Fruit fly (Drosophila melanogaster): ENCODE results near the gene Qsox4.
A peak's percentile ranks its signal among the peaks of the same experiment; 100 is the strongest.

Qsox4 gene

dm6 chr3R:23711195-23711594 lies 8.6 kb downstream of the Qsox4 start, which contains the start of gene CG10300:
Gene CG10300 (plus strand): TSS chr3R:23711527.
- TF ChIP-seq Doc3 (GFP tag; IDR thresholded peaks at IDR 0.05; ENCODE audit: partially characterized antibody): no peak
- no peak for TF ChIP-seq PHDP (tag; optimal IDR thresholded peaks at IDR 0.05)
- TF ChIP-seq CG8765 (GFP tag; IDR thresholded peaks at IDR 0.05): no peak
- TF ChIP-seq grn (GFP tag; optimal IDR thresholded peaks at IDR 0.05): peak; percentile 74
- TF ChIP-seq CG2129 (GFP tag; IDR thresholded peaks at IDR 0.05; ENCODE audit: partially characterized antibody): no peak
- peak; percentile 74 for TF ChIP-seq GATAe (GFP tag; conservative IDR thresholded peaks at IDR 0.05)
- peak; percentile 52 for TF ChIP-seq sug (tag; optimal IDR thresholded peaks at IDR 0.05)
- no peak for TF ChIP-seq CG9609 (GFP tag; optimal IDR thresholded peaks at IDR 0.05)
- peak; percentile 53 for TF ChIP-seq CG34376 (GFP tag; optimal IDR thresholded peaks at IDR 0.05)
- no peak for TF ChIP-seq D19A (tag; optimal IDR thresholded peaks at IDR 0.05)
- no peak for TF ChIP-seq CG5953 (GFP tag; IDR thresholded peaks at IDR 0.05)
- no peak for TF ChIP-seq Nf-YB (GFP tag; optimal IDR thresholded peaks at IDR 0.05)
- TF ChIP-seq CG15514 (GFP tag; optimal IDR thresholded peaks at IDR 0.05): no peak
- TF ChIP-seq sens (GFP tag): peak; percentile 71
- no peak for TF ChIP-seq CG17361 (GFP tag; IDR thresholded peaks at IDR 0.05)
- TF ChIP-seq Sry-β (GFP tag; optimal IDR thresholded peaks at IDR 0.05): no peak
- TF ChIP-seq lab (GFP tag; optimal IDR thresholded peaks at IDR 0.05): peak; percentile 65
- TF ChIP-seq Fer3 (tag; optimal IDR thresholded peaks at IDR 0.05): no peak
- TF ChIP-seq D (optimal IDR thresholded peaks at IDR 0.05): no peak
- no peak for TF ChIP-seq D (GFP tag; optimal IDR thresholded peaks at IDR 0.05)
- TF ChIP-seq CG14014 (GFP tag; IDR thresholded peaks at IDR 0.05): no peak
- TF ChIP-seq Rfx (GFP tag; IDR thresholded peaks at IDR 0.05): no peak
- TF ChIP-seq CG3065 (GFP tag; optimal IDR thresholded peaks at IDR 0.05): no peak
- peak; percentile 58 for TF ChIP-seq Deaf1 (tag; optimal IDR thresholded peaks at IDR 0.05)
- TF ChIP-seq sqz (GFP tag; optimal IDR thresholded peaks at IDR 0.05): no peak
- TF ChIP-seq CG13775 (GFP tag; optimal IDR thresholded peaks at IDR 0.05): no peak
- no peak for TF ChIP-seq Hr78 (GFP tag; optimal IDR thresholded peaks at IDR 0.05)
- TF ChIP-seq mirr (GFP tag; optimal IDR thresholded peaks at IDR 0.05): peak; percentile 88
- no peak for TF ChIP-seq Sox100B (GFP tag; optimal IDR thresholded peaks at IDR 0.05)
- no peak for TF ChIP-seq CG11085 (GFP tag; IDR thresholded peaks at IDR 0.05)
- TF ChIP-seq ranshi (GFP tag; IDR thresholded peaks at IDR 0.05): 0 out of 2 replicates have a peak, but pooled peaks have one; percentile 24
- TF ChIP-seq exex (tag; optimal IDR thresholded peaks at IDR 0.05): peak; percentile 29
- no peak for TF ChIP-seq CG12104 (GFP tag; optimal IDR thresholded peaks at IDR 0.05)
- TF ChIP-seq nau (GFP tag; optimal IDR thresholded peaks at IDR 0.05): no peak
- TF ChIP-seq Xbp1 (GFP tag; optimal IDR thresholded peaks at IDR 0.05): no peak
- TF ChIP-seq Lpt (GFP tag; optimal IDR thresholded peaks at IDR 0.05): no peak
- TF ChIP-seq sd (tag; optimal IDR thresholded peaks at IDR 0.05): peak; percentile 64
- TF ChIP-seq wdn (GFP tag; IDR thresholded peaks at IDR 0.05): no peak
- TF ChIP-seq tx (GFP tag; optimal IDR thresholded peaks at IDR 0.05): no peak
- TF ChIP-seq Myb (GFP tag; optimal IDR thresholded peaks at IDR 0.05): no peak
- no peak for TF ChIP-seq CG42726 (GFP tag; IDR thresholded peaks at IDR 0.05; ENCODE audit: partially characterized antibody)
- no peak for TF ChIP-seq ERR (GFP tag; optimal IDR thresholded peaks at IDR 0.05)
- 0 out of 4 replicates have a peak, but pooled peaks have one; percentile 42 for TF ChIP-seq chinmo (GFP tag; IDR thresholded peaks at IDR 0.05; ENCODE audit: partially characterized antibody)
- no peak for TF ChIP-seq Gug (GFP tag; IDR thresholded peaks at IDR 0.05)
- TF ChIP-seq eyg (GFP tag; optimal IDR thresholded peaks at IDR 0.05): no peak
- no peak for TF ChIP-seq Sry-δ (GFP tag; optimal IDR thresholded peaks at IDR 0.05)
- peak; percentile 39 for TF ChIP-seq Med (GFP tag)
- no peak for TF ChIP-seq Dp (GFP tag; optimal IDR thresholded peaks at IDR 0.05)
- TF ChIP-seq CG10543 (GFP tag; optimal IDR thresholded peaks at IDR 0.05): peak; percentile 11
- TF ChIP-seq cas (GFP tag; IDR thresholded peaks at IDR 0.05): no peak
- no peak for TF ChIP-seq repo (GFP tag; optimal IDR thresholded peaks at IDR 0.05)
- no peak for TF ChIP-seq Meics (GFP tag; optimal IDR thresholded peaks at IDR 0.05)

Data from whole organism, embryonic.